Worm (Caenorhabditis elegans) whole organism, L3 larva: ENCODE results near the gene unc-3.
A peak's percentile ranks its signal among the peaks of the same experiment; 100 is the strongest.

Experiments used
- fos-1 ChIP-seq: fragments of 150-350 bp; optimal IDR thresholded peaks from 2 replicates; lab custom pipeline; 2014; ENCODE audit warnings: missing biosample characterization, missing genetic modification characterization
- mml-1 ChIP-seq: fragments of 150-350 bp; sonication (generic microtip); optimal IDR thresholded peaks from 3 replicates; lab custom pipeline; 2014; ENCODE audit warnings: missing biosample characterization, missing genetic modification characterization
- nhr-11 ChIP-seq: fragments of 150-350 bp; optimal IDR thresholded peaks from 2 replicates; lab custom pipeline; 2014; ENCODE audit warnings: missing biosample characterization, missing genetic modification characterization
- unc-62 ChIP-seq: fragments of 150-350 bp; sonication (generic microtip); optimal IDR thresholded peaks from 4 replicates; lab custom pipeline; 2014; ENCODE audit warnings: missing biosample characterization, missing genetic modification reagents, missing genetic modification characterization

DNA sequence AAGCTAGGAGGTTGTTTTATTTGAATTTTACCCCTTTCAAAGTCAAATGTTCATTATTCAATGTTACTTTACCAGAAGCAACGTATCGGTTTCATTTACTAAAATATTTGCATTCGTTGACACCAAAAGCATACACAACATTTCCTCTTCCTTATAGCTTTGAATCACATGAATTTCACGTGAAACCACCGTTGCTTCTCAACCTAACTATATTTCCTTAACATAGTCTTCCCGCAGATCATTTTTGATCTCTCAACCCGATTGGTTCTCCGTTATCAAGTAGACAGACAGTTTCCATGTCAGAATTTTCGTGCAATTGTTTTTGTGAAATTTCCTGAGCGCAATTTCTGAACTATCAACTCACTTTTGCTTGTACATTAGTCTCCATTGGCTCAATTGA is 36.6 kb downstream of the unc-3 start:
- TF ChIP-seq mml-1 (peak; percentile 76), unc-62 (GFP tag; lab: Kevin White, UChicago) (no peak), nhr-11 (tag; lab: Kevin White, UChicago) (no peak), fos-1 (tag; lab: Kevin White, UChicago) (no peak)
